Worm (Caenorhabditis elegans) whole organism, early embryonic: ENCODE data around the gene nekl-3.

ENCODE experiments used
- F13C5.2 ChIP-seq: sonication (generic microtip); optimal IDR thresholded peaks from 2 replicates; lab custom pipeline; 2017; ENCODE audit warnings: mild to moderate bottlenecking, missing genetic modification characterization, inconsistent platforms, missing compliant biosample characterization
- aly-1 ChIP-seq: sonication (generic microtip); optimal IDR thresholded peaks from 2 replicates; lab custom pipeline; 2016; ENCODE audit warnings: missing genetic modification characterization, missing compliant biosample characterization
- ama-1 ChIP-seq: fragments of 150-350 bp; optimal IDR thresholded peaks from 2 replicates; lab custom pipeline; 2014
- ceh-36 ChIP-seq: sonication (generic microtip); optimal IDR thresholded peaks from 2 replicates; lab custom pipeline; 2016; ENCODE audit warnings: missing genetic modification characterization, inconsistent platforms, missing compliant biosample characterization
- flt-1 ChIP-seq: fragments of 200-800 bp; sonication (Bioruptor generic); IDR thresholded peaks from 2 replicates; pipeline ENCODE4 v1.3.6; 2022; ENCODE audit warnings: missing genetic modification characterization, missing compliant biosample characterization
- pes-1 ChIP-seq: fragments of 200-800 bp; sonication (Bioruptor generic); IDR thresholded peaks from 2 replicates; pipeline ENCODE4 v1.3.6; 2022; ENCODE audit warnings: missing genetic modification reagents, missing genetic modification characterization, missing compliant biosample characterization
- scrt-1 ChIP-seq: fragments of 200-800 bp; sonication (Bioruptor generic); IDR thresholded peaks from 2 replicates; pipeline ENCODE4 v1.3.6; 2022; ENCODE audit warnings: missing genetic modification characterization, missing compliant biosample characterization
- tbx-11 ChIP-seq: fragments of 200-800 bp; sonication (Bioruptor generic); IDR thresholded peaks from 2 replicates; pipeline ENCODE4 v1.3.6; 2022; ENCODE audit warnings: missing genetic modification characterization, missing compliant biosample characterization
- tra-4 ChIP-seq: sonication (generic microtip); optimal IDR thresholded peaks from 2 replicates; lab custom pipeline; 2017; ENCODE audit warnings: missing genetic modification characterization, missing compliant biosample characterization

DNA sequence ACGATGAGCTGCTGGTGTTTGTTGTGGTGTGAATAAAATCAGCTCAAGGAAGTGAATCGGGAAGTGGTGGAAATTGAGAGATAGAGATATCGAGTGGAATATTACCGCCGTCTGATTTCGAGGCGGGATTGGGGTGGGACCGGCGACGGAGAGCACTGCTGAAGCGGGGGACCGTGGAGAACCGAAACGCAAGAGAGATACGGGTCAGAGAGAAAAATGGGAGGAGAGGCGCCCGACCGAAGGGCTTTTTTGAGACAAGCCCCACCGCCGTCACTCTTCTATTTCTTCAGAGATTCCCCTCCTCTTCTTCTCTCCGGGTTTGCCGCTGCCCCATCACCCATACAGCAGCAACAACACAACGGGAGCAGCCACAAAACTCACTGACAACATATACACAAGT, 14.8 kb upstream of the nekl-3 start:
- TF ChIP-seq tbx-11 (GFP tag; lab: Robert Waterston, UW) (no peak), ama-1 (lab: Kevin White, UChicago) (no peak), pes-1 (GFP tag; lab: Robert Waterston, UW) (no peak), ceh-36 (tag; lab: Kevin White, UChicago) (no peak), F13C5.2 (tag; lab: Kevin White, UChicago) (no peak), scrt-1 (GFP tag; lab: Robert Waterston, UW) (no peak), aly-1 (no peak), flt-1 (GFP tag; lab: Robert Waterston, UW) (no peak), tra-4 (tag; lab: Kevin White, UChicago) (no peak)
